ENCODE assay signal across 5 fruit fly cellular contexts in the genomic region with DNA sequence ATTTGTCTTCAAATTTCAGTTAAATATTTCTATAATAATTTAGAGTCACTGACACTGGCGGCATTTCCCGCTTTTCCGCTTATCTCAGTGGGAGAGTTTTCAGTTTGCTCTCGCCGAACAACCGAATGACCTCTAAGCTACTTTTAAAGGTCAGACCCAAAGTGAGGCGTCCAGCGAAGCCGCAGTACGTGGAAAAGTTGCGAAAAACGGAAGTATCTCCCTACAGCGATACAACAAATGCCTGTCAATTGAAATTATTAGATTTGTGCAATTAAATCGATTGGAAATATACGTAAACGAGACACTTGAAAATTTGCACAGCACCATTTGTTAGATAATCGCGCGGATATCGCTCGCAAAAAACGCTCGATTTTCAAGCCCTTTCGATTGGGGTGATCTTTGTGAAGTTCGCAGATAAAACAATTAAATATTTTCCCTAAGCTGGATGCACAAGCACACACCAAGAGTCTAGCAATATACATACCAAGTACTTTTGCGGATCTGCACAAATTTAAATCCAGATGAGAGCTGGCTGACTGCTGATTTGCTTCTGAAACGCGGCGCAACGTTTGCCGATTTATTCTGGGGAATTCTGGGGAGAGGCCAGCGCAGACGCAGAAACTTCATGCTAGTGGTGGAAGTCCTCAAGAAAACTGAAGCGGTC.
TF ChIP-seq lines count a peak whose summit lies in the region.

No protein-coding gene starts in this region.

- TF ChIP-seq CTCF in whole organism, embryonic (GFP tag; optimal IDR thresholded peaks at IDR 0.05; lab: Kevin White, UChicago): no peak

TF ChIP-seq in whole organism, adult, 20 proteins besides CTCF, POLR2A, EP300 and RAD21:
- TF ChIP-seq CG5204 (GFP tag; optimal IDR thresholded peaks at IDR 0.05; lab: Kevin White, UChicago) (no peak), pad (GFP tag; optimal IDR thresholded peaks at IDR 0.05; lab: Kevin White, UChicago) (peak; percentile 94)
TF ChIP-seq in whole organism, adult: peak in this region for 1.

TF ChIP-seq in whole organism, embryonic, 481 proteins besides CTCF, POLR2A, EP300 and RAD21 (continues in another document):
- TF ChIP-seq mirr (GFP tag; optimal IDR thresholded peaks at IDR 0.05; lab: Kevin White, UChicago) (peak; percentile 90), CG8359 (GFP tag; optimal IDR thresholded peaks at IDR 0.05; lab: Kevin White, UChicago; ENCODE audit: borderline replicate concordance) (peak; percentile 72), kah (GFP tag; optimal IDR thresholded peaks at IDR 0.05; lab: Kevin White, UChicago) (peak; percentile 86), nom (GFP tag; optimal IDR thresholded peaks at IDR 0.05; lab: Kevin White, UChicago) (peak; percentile 96), CG7987 (GFP tag; optimal IDR thresholded peaks at IDR 0.05; lab: Kevin White, UChicago) (peak; percentile 79), ERR (GFP tag; optimal IDR thresholded peaks at IDR 0.05; lab: Kevin White, UChicago) (peak; percentile 98), h (optimal IDR thresholded peaks at IDR 0.05; lab: Kevin White, UChicago) (no peak), Dfd (GFP tag; optimal IDR thresholded peaks at IDR 0.05; lab: Kevin White, UChicago) (no peak), sc (optimal IDR thresholded peaks at IDR 0.05; lab: Kevin White, UChicago) (no peak), sc (GFP tag; optimal IDR thresholded peaks at IDR 0.05; lab: Kevin White, UChicago) (no peak), lab (GFP tag; optimal IDR thresholded peaks at IDR 0.05; lab: Kevin White, UChicago) (peak; percentile 98), CG17829 (tag; optimal IDR thresholded peaks at IDR 0.05; lab: Kevin White, UChicago) (peak; percentile 95), ab (GFP tag; optimal IDR thresholded peaks at IDR 0.05; lab: Kevin White, UChicago) (peak; percentile 45), CG3281 (GFP tag; optimal IDR thresholded peaks at IDR 0.05; lab: Kevin White, UChicago) (peak; percentile 97), ash1 (GFP tag; optimal IDR thresholded peaks at IDR 0.05; lab: Kevin White, UChicago) (peak; percentile 77), gfzf (GFP tag; optimal IDR thresholded peaks at IDR 0.05; lab: Kevin White, UChicago) (no peak), Side (GFP tag; optimal IDR thresholded peaks at IDR 0.05; lab: Kevin White, UChicago) (no peak), CG3995 (GFP tag; optimal IDR thresholded peaks at IDR 0.05; lab: Kevin White, UChicago) (peak; percentile 70), z (GFP tag; IDR thresholded peaks at IDR 0.05; lab: Robert Waterston, UW) (no peak), hbn (GFP tag; IDR thresholded peaks at IDR 0.05; lab: Robert Waterston, UW; ENCODE audit: partially characterized antibody) (no peak)

TF ChIP-seq in whole organism, prepupa, 60 proteins besides CTCF, POLR2A, EP300 and RAD21:
- no peak for TF ChIP-seq CG16779 (tag; optimal IDR thresholded peaks at IDR 0.05; lab: Kevin White, UChicago)
- peak; percentile 96 for TF ChIP-seq spab (GFP tag; optimal IDR thresholded peaks at IDR 0.05; lab: Kevin White, UChicago)

TF ChIP-seq in whole organism, pupa, 21 proteins besides CTCF, POLR2A, EP300 and RAD21:
- no peak for TF ChIP-seq Snoo (tag; optimal IDR thresholded peaks at IDR 0.05; lab: Kevin White, UChicago)
- TF ChIP-seq CG9948 (tag; optimal IDR thresholded peaks at IDR 0.05; lab: Kevin White, UChicago): no peak
- no peak for TF ChIP-seq CG4496 (GFP tag; IDR thresholded peaks at IDR 0.05; lab: Robert Waterston, UW)
- TF ChIP-seq EcR (GFP tag; optimal IDR thresholded peaks at IDR 0.05; lab: Kevin White, UChicago): peak; percentile 31
- TF ChIP-seq Pif1B (GFP tag; optimal IDR thresholded peaks at IDR 0.05; lab: Kevin White, UChicago): no peak
- peak; percentile 97 for TF ChIP-seq CG8159 (tag; optimal IDR thresholded peaks at IDR 0.05; lab: Kevin White, UChicago)
- TF ChIP-seq CG15710 (tag; optimal IDR thresholded peaks at IDR 0.05; lab: Kevin White, UChicago): no peak
- TF ChIP-seq CG17806 (tag; optimal IDR thresholded peaks at IDR 0.05; lab: Kevin White, UChicago): no peak

TF ChIP-seq in whole organism, wandering third instar larva, 38 proteins besides CTCF, POLR2A, EP300 and RAD21:
- TF ChIP-seq Hr83 (GFP tag; optimal IDR thresholded peaks at IDR 0.05; lab: Kevin White, UChicago; ENCODE audit: poor library complexity, severe bottlenecking): peak; percentile 30
- TF ChIP-seq CrebA (GFP tag; optimal IDR thresholded peaks at IDR 0.05; lab: Kevin White, UChicago; ENCODE audit: borderline replicate concordance): no peak
- no peak for TF ChIP-seq CG9705 (GFP tag; optimal IDR thresholded peaks at IDR 0.05; lab: Kevin White, UChicago)
- TF ChIP-seq N (GFP tag; optimal IDR thresholded peaks at IDR 0.05; lab: Kevin White, UChicago): no peak
- no peak for TF ChIP-seq HLH106 (tag; optimal IDR thresholded peaks at IDR 0.05; lab: Kevin White, UChicago)
- no peak for TF ChIP-seq Dfd (GFP tag; optimal IDR thresholded peaks at IDR 0.05; lab: Kevin White, UChicago)
- TF ChIP-seq usp (GFP tag; optimal IDR thresholded peaks at IDR 0.05; lab: Kevin White, UChicago): no peak
- no peak for TF ChIP-seq GATAd (GFP tag; optimal IDR thresholded peaks at IDR 0.05; lab: Kevin White, UChicago)
- TF ChIP-seq dl (GFP tag; optimal IDR thresholded peaks at IDR 0.05; lab: Kevin White, UChicago; ENCODE audit: insufficient read depth in 1 of 2, partially characterized antibody in 2 of 2): peak; percentile 54 to 61
- no peak for TF ChIP-seq Abd-B (GFP tag; optimal IDR thresholded peaks at IDR 0.05; lab: Kevin White, UChicago)
- no peak for TF ChIP-seq woc (GFP tag; optimal IDR thresholded peaks at IDR 0.05; lab: Kevin White, UChicago)
- no peak for TF ChIP-seq Jra (GFP tag; optimal IDR thresholded peaks at IDR 0.05; lab: Kevin White, UChicago)
- TF ChIP-seq Mio (GFP tag; optimal IDR thresholded peaks at IDR 0.05; lab: Kevin White, UChicago): no peak
- no peak for TF ChIP-seq ey (GFP tag; optimal IDR thresholded peaks at IDR 0.05; lab: Kevin White, UChicago)
- no peak for TF ChIP-seq Hnf4 (GFP tag; optimal IDR thresholded peaks at IDR 0.05; lab: Kevin White, UChicago)
- TF ChIP-seq dmrt93B (GFP tag; optimal IDR thresholded peaks at IDR 0.05; lab: Kevin White, UChicago): no peak
- TF ChIP-seq Dif (GFP tag; optimal IDR thresholded peaks at IDR 0.05; lab: Kevin White, UChicago; ENCODE audit: partially characterized antibody): peak; percentile 69
- TF ChIP-seq h (GFP tag; optimal IDR thresholded peaks at IDR 0.05; lab: Kevin White, UChicago): no peak
- TF ChIP-seq dsf (GFP tag; optimal IDR thresholded peaks at IDR 0.05; lab: Kevin White, UChicago; ENCODE audit: borderline replicate concordance): no peak
- no peak for TF ChIP-seq Sp1 (GFP tag; optimal IDR thresholded peaks at IDR 0.05; lab: Kevin White, UChicago)
- no peak for TF ChIP-seq br (GFP tag; optimal IDR thresholded peaks at IDR 0.05; lab: Kevin White, UChicago)
- TF ChIP-seq brk (GFP tag; optimal IDR thresholded peaks at IDR 0.05; lab: Kevin White, UChicago): no peak
TF ChIP-seq in whole organism, wandering third instar larva: peak in this region for 3.
